Worm (Caenorhabditis elegans) whole organism, late embryonic: ENCODE data around the gene psf-1.

Experiments
- C08G9.2 ChIP-seq: sonication (generic microtip); optimal IDR thresholded peaks from 2 replicates; lab custom pipeline; 2016; ENCODE audit warnings: mild to moderate bottlenecking, missing genetic modification characterization, moderate library complexity, missing compliant biosample characterization
- ceh-45 ChIP-seq: fragments of 200-800 bp; sonication (Bioruptor generic); IDR thresholded peaks from 2 replicates; pipeline ENCODE4 v1.3.6; 2022; ENCODE audit warnings: missing genetic modification reagents, missing genetic modification characterization, missing compliant biosample characterization
- dve-1 ChIP-seq: sonication (generic microtip); optimal IDR thresholded peaks from 2 replicates; lab custom pipeline; 2017; ENCODE audit warnings: antibody characterized with exemption, mild to moderate bottlenecking, missing genetic modification characterization, missing compliant biosample characterization
- hlh-6 ChIP-seq: sonication (generic microtip); optimal IDR thresholded peaks from 2 replicates; lab custom pipeline; 2016; ENCODE audit warnings: missing genotype, missing genetic modification characterization, missing compliant biosample characterization
- lin-11 ChIP-seq: fragments of 200-800 bp; sonication (Bioruptor generic); optimal IDR thresholded peaks from 2 replicates; lab custom pipeline; 2018; ENCODE audit warnings: mild to moderate bottlenecking, missing genetic modification characterization, missing compliant biosample characterization
- npax-4 ChIP-seq: sonication (generic microtip); optimal IDR thresholded peaks from 2 replicates; lab custom pipeline; 2016; ENCODE audit warnings: missing genetic modification characterization, missing compliant biosample characterization
- pqm-1 ChIP-seq: sonication (generic microtip); optimal IDR thresholded peaks from 2 replicates; lab custom pipeline; 2016; ENCODE audit warnings: missing genetic modification characterization, missing compliant biosample characterization

DNA sequence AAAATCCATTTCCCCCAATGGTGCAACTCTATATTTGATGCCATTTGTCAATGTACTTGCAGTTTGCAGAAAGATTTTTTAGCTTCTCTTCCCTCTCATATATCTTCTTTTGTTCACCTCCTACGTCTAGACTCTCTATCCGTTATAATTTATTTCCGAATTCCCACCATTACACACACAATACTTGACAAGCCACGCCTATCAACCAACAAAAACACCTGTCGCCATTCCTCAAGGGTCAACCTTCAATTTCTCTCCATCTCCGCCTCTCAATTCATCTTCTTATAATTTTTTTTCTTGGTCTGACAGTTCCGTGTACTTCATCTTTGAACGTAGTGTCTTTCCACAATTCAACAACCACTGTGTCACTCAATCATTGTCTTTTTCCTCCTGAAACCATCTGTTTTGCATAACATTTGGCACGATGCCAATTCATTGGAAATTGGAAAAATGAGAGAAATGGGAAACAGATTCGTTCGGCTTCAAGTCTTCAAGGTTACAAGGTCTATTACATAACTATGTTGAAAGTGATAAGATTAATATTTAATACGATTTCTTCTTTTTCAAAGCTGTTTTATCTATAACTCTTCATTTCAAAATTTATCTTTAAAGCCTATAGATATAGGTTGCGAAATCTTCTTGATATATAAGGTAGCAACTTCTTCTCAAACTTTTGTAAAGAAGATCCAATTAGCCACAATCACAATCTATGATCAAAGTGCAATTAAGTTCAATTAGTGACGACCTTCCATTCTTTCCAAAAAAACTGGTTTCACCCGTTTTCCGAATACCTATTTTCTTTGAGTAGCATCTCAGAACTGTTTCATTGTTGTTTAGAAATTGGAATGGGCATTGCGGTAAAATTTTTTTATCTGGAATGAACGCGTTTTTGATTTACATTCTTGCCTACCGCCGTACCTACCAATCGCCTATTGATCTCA is 18.4 kb downstream of the psf-1 start:
- TF ChIP-seq lin-11 (tag; lab: Kevin White, UChicago) (no peak), npax-4 (no peak), pqm-1 (tag; lab: Kevin White, UChicago) (no peak), ceh-45 (GFP tag; lab: Robert Waterston, UW) (no peak), hlh-6 (tag; lab: Kevin White, UChicago) (no peak), C08G9.2 (no peak), dve-1 (no peak)
